Worm (Caenorhabditis elegans): ENCODE measurements around the gene E04F6.6.

E04F6.6 gene

ce11 chrII:7151969-7152631 is 47.3 kb downstream of the E04F6.6 start, which contains the start of gene fust-1 (continued):
- TF ChIP-seq lin-15B (tag; optimal IDR thresholded peaks at IDR 0.05) (peak; percentile 63), cey-2 (tag; optimal IDR thresholded peaks at IDR 0.05; ENCODE audit: borderline replicate concordance, insufficient read depth) (peak; percentile 76), dve-1 (tag; optimal IDR thresholded peaks at IDR 0.05; ENCODE audit: insufficient read depth) (peak; percentile 97), nhr-25 (tag; optimal IDR thresholded peaks at IDR 0.05; ENCODE audit: borderline replicate concordance, insufficient read depth) (peak; percentile 93), daf-16 (GFP tag; optimal IDR thresholded peaks at IDR 0.05) (peak in 1 of 2 experiments; percentile 89), daf-16 (tag; optimal IDR thresholded peaks at IDR 0.05) (peak; percentile 67), ces-1 (GFP tag; optimal IDR thresholded peaks at IDR 0.05) (peak; percentile 59), Y105C5A.15 (GFP tag; IDR thresholded peaks at IDR 0.05) (no peak), mes-2 (tag; optimal IDR thresholded peaks at IDR 0.05; ENCODE audit: poor library complexity, severe bottlenecking) (peak; percentile 96), Y75B8A.6 (GFP tag; IDR thresholded peaks at IDR 0.05) (no peak), nhr-76 (tag; optimal IDR thresholded peaks at IDR 0.05) (peak; percentile 71), lin-38 (GFP tag; IDR thresholded peaks at IDR 0.05) (peak; percentile 96), T26A8.4 (GFP tag; IDR thresholded peaks at IDR 0.05) (peak; percentile 95), nhr-42 (GFP tag; IDR thresholded peaks at IDR 0.05) (peak; percentile 93), lir-3 (tag; optimal IDR thresholded peaks at IDR 0.05) (peak; percentile 38), madf-5 (GFP tag; IDR thresholded peaks at IDR 0.05) (no peak), zfp-2 (tag; optimal IDR thresholded peaks at IDR 0.05) (peak; percentile 65), unc-62 (GFP tag; optimal IDR thresholded peaks at IDR 0.05 in 1 of 2) (peak in 1 of 2 experiments; percentile 90), unc-62 (tag; optimal IDR thresholded peaks at IDR 0.05) (no peak), hmg-1.1 (GFP tag; IDR thresholded peaks at IDR 0.05) (peak; percentile 94), dpl-1 (GFP tag; optimal IDR thresholded peaks at IDR 0.05) (peak; percentile 90), snpc-4 (tag; optimal IDR thresholded peaks at IDR 0.05) (no peak), lin-29 (GFP tag; IDR thresholded peaks at IDR 0.05) (peak; percentile 84), F26F4.8 (GFP tag; conservative IDR thresholded peaks at IDR 0.05) (no peak), mdt-29 (GFP tag; IDR thresholded peaks at IDR 0.05) (peak; percentile 91), tra-1 (GFP tag; IDR thresholded peaks at IDR 0.05) (peak; percentile 91), R02D3.7 (tag; optimal IDR thresholded peaks at IDR 0.05) (no peak), spr-1 (tag; optimal IDR thresholded peaks at IDR 0.05) (peak; percentile 93), ceh-20 (GFP tag; IDR thresholded peaks at IDR 0.05) (peak; percentile 94), unc-39 (tag; optimal IDR thresholded peaks at IDR 0.05) (no peak), nhr-77 (tag; optimal IDR thresholded peaks at IDR 0.05) (peak; percentile 85), aly-2 (tag; optimal IDR thresholded peaks at IDR 0.05) (no peak), ZK546.5 (tag; optimal IDR thresholded peaks at IDR 0.05) (peak in 1 of 2 experiments; percentile 64), daf-8 (GFP tag; IDR thresholded peaks at IDR 0.05) (no peak), ZK337.2 (GFP tag; IDR thresholded peaks at IDR 0.05) (no peak; the same call in 1 of the 2 replicates), nhr-102 (tag; optimal IDR thresholded peaks at IDR 0.05) (peak; percentile 94), dmd-8 (GFP tag; IDR thresholded peaks at IDR 0.05) (no peak), nhr-41 (GFP tag; IDR thresholded peaks at IDR 0.05) (peak; percentile 61; the same call in 1 of the 2 replicates), ceh-82 (tag; optimal IDR thresholded peaks at IDR 0.05) (no peak), dmd-9 (GFP tag; IDR thresholded peaks at IDR 0.05) (peak; percentile 77; the same call in 1 of the 2 replicates), ceh-32 (tag; optimal IDR thresholded peaks at IDR 0.05; ENCODE audit: poor library complexity) (peak; percentile 16), F37D6.2 (tag; optimal IDR thresholded peaks at IDR 0.05) (peak; percentile 86), F49E8.2 (tag; optimal IDR thresholded peaks at IDR 0.05; ENCODE audit: borderline replicate concordance) (peak; percentile 90), tag-97 (GFP tag; IDR thresholded peaks at IDR 0.05) (no peak), spr-3 (GFP tag; optimal IDR thresholded peaks at IDR 0.05) (peak; percentile 81), saeg-2 (GFP tag; IDR thresholded peaks at IDR 0.05) (peak; percentile 87), snpc-1.2 (GFP tag; IDR thresholded peaks at IDR 0.05) (peak; percentile 78), lin-13 (GFP tag; optimal IDR thresholded peaks at IDR 0.05) (peak; percentile 94), F44E2.7 (GFP tag; IDR thresholded peaks at IDR 0.05) (peak; percentile 67; the same call in 1 of the 2 replicates), T20F7.1 (GFP tag; optimal IDR thresholded peaks at IDR 0.05) (peak; percentile 90)

All from whole organism, L4 larva.